Worm (Caenorhabditis elegans): ENCODE results near the gene C37C3.12.

DNA sequence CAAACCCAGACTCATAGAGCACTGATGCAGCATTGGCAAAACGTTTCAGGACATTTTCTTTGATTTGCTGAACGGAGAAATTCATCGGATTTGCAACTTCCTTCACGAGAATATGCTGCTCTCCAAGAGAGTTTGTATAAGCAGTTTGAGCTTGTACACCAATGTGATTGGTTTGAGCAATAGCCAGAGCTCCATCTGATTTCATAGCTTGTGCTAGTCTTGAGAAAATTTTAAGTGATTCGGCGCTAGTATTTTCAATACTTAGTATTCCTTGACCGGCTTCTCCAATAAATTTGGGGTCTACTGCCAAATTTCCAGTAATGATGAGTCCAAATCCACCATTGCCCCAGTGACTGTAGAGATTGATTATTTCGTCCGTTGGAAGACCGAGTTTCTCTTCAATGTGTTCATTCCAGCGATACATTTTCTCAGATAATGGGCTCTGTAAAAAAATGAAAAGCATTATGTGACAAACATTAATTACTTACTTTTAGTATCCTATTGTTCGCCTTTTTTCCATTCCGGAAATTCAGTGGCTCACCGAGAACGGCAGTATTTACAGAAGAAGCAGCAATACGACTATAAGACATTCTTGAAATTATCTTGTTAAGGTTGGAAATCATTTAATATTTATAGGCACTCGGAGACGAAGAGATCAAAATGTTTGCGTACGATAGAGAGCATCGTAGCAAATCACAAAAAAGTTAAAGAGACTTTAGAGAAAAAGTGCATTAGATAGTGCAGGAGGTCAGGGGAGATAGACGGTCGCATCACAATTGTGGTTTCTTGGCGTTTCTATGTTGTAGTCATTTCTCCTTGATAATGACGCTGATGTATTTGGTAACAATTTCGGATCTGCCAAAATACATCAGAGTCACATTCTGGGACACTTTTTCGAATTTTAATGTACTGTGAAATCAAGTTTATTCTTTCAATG is 29.8 kb downstream of the C37C3.12 start, which contains the start of gene ZK742.3:
- no peak for TF ChIP-seq dao-5 (tag; optimal IDR thresholded peaks at IDR 0.05)
- TF ChIP-seq him-1 (tag; optimal IDR thresholded peaks at IDR 0.05): no peak
